Fruit fly (Drosophila melanogaster) whole organism, embryonic: ENCODE measurements around the gene APC4.

Source experiments
- BEAF-32 ChIP-seq: fragments of 200-800 bp; sonication (Bioruptor generic); optimal IDR thresholded peaks from 3 replicates; lab custom pipeline; 2017; ENCODE audit warnings: missing biosample characterization, missing genetic modification characterization, mild to moderate bottlenecking, moderate library complexity, missing genetic modification reagents
- BtbVII ChIP-seq: fragments of 200-800 bp; sonication (Bioruptor generic); optimal IDR thresholded peaks from 3 replicates; lab custom pipeline; 2017; ENCODE audit warnings: missing biosample characterization, mild to moderate bottlenecking, missing genetic modification characterization
- CG10267 ChIP-seq: fragments of 200-800 bp; sonication (Bioruptor generic); optimal IDR thresholded peaks from 2 replicates; lab custom pipeline; 2018; ENCODE audit warnings: missing biosample characterization, mild to moderate bottlenecking, missing genetic modification characterization, moderate library complexity
- CG11398 ChIP-seq: fragments of 200-800 bp; sonication (Bioruptor generic); optimal IDR thresholded peaks from 2 replicates; lab custom pipeline; 2016; ENCODE audit warnings: missing biosample characterization, missing genetic modification characterization
- CG11560 ChIP-seq: fragments of 200-800 bp; sonication (Bioruptor generic); IDR thresholded peaks from 3 replicates; pipeline ENCODE4 v1.3.6; 2022; ENCODE audit warnings: missing biosample characterization, missing genetic modification characterization
- CG13287 ChIP-seq: fragments of 200-800 bp; sonication (Bioruptor generic); IDR thresholded peaks from 2 replicates; pipeline ENCODE4 v1.3.6; 2022; ENCODE audit warnings: missing biosample characterization, missing genetic modification characterization; ENCODE audit not compliant: partially characterized antibody
- CG14710 ChIP-seq: fragments of 200-800 bp; sonication (Bioruptor generic); optimal IDR thresholded peaks from 3 replicates; lab custom pipeline; 2019; ENCODE audit warnings: missing biosample characterization, mild to moderate bottlenecking, missing genetic modification characterization, moderate library complexity
- CG15011 ChIP-seq: fragments of 200-800 bp; sonication (Bioruptor generic); optimal IDR thresholded peaks from 3 replicates; lab custom pipeline; 2018; ENCODE audit warnings: missing biosample characterization, mild to moderate bottlenecking, missing genetic modification characterization
- CG15514 ChIP-seq: fragments of 200-800 bp; sonication (Bioruptor generic); optimal IDR thresholded peaks from 3 replicates; lab custom pipeline; 2017; ENCODE audit warnings: missing biosample characterization, missing genetic modification characterization, mild to moderate bottlenecking, moderate library complexity, missing genetic modification reagents
- CG32532 ChIP-seq: fragments of 200-800 bp; sonication (Bioruptor generic); IDR thresholded peaks from 2 replicates; pipeline ENCODE4 v1.3.6; 2022; ENCODE audit warnings: missing biosample characterization, missing genetic modification characterization
- CG34224 ChIP-seq: fragments of 200-800 bp; sonication (Bioruptor generic); IDR thresholded peaks from 3 replicates; pipeline ENCODE4 v1.3.6; 2022; ENCODE audit warnings: missing biosample characterization, missing genetic modification characterization; ENCODE audit not compliant: partially characterized antibody
- CG3726 ChIP-seq: fragments of 200-800 bp; sonication (Bioruptor generic); IDR thresholded peaks from 3 replicates; pipeline ENCODE4, ENCODE4 v1.3.6; 2022; ENCODE audit warnings: missing biosample characterization, missing genetic modification characterization
- CG3847 ChIP-seq: fragments of 200-800 bp; sonication (Bioruptor generic); IDR thresholded peaks from 2 replicates; pipeline ENCODE4 v1.3.6; 2022; ENCODE audit warnings: missing biosample characterization, missing genetic modification characterization
- CG4282 ChIP-seq: fragments of 200-800 bp; sonication (Bioruptor generic); optimal IDR thresholded peaks from 2 replicates; lab custom pipeline; 2016; ENCODE audit warnings: missing biosample characterization, missing genetic modification characterization
- CG6689 ChIP-seq: fragments of 200-800 bp; sonication (Bioruptor generic); IDR thresholded peaks from 2 replicates; pipeline ENCODE4 v1.3.6; 2022; ENCODE audit warnings: missing biosample characterization, missing genetic modification characterization
- CG7963 ChIP-seq: fragments of 200-800 bp; sonication (Bioruptor generic); IDR thresholded peaks from 3 replicates; pipeline ENCODE4 v1.3.6; 2022; ENCODE audit warnings: missing biosample characterization, missing genetic modification characterization; ENCODE audit not compliant: partially characterized antibody
- Dip3 ChIP-seq: fragments of 200-800 bp; sonication (Bioruptor generic); optimal IDR thresholded peaks from 3 replicates; lab custom pipeline; 2016; ENCODE audit warnings: missing biosample characterization, missing genetic modification characterization
- Dll ChIP-seq: fragments of 200-800 bp; sonication (Bioruptor generic); IDR thresholded peaks from 4 replicates; pipeline ENCODE4 v1.3.6; 2022; ENCODE audit warnings: missing biosample characterization, missing genetic modification characterization; ENCODE audit not compliant: partially characterized antibody
- E2f2 ChIP-seq: fragments of 200-800 bp; sonication (Bioruptor generic); IDR thresholded peaks from 2 replicates; pipeline ENCODE4 v1.3.6; 2022; ENCODE audit warnings: missing biosample characterization, missing genetic modification characterization
- Hand ChIP-seq: fragments of 200-800 bp; sonication (Bioruptor generic); optimal IDR thresholded peaks from 2 replicates; lab custom pipeline; 2017; ENCODE audit warnings: mild to moderate bottlenecking, missing biosample characterization, missing genetic modification reagents, missing genetic modification characterization
- HmgD ChIP-seq: fragments of 200-800 bp; sonication (Bioruptor generic); optimal IDR thresholded peaks from 3 replicates; lab custom pipeline; 2016; ENCODE audit warnings: missing biosample characterization, missing genetic modification characterization
- Lhr ChIP-seq: fragments of 200-800 bp; sonication (Bioruptor generic); optimal IDR thresholded peaks from 3 replicates; lab custom pipeline; 2017; ENCODE audit warnings: mild to moderate bottlenecking, missing biosample characterization, missing genetic modification reagents, missing genetic modification characterization
- MESR4 ChIP-seq: fragments of 200-800 bp; sonication (Bioruptor generic); optimal IDR thresholded peaks from 2 replicates; lab custom pipeline; 2018; ENCODE audit warnings: missing biosample characterization, mild to moderate bottlenecking, missing genetic modification characterization, moderate library complexity
- Scr ChIP-seq: fragments of 200-800 bp; sonication (Bioruptor generic); IDR thresholded peaks from 2 replicates; pipeline ENCODE4 v1.3.6; 2022; ENCODE audit warnings: missing biosample characterization, missing genetic modification characterization; ENCODE audit not compliant: partially characterized antibody
- Sin3A ChIP-seq: fragments of >200 bp; optimal IDR thresholded peaks from 2 replicates; lab custom pipeline; 2018
- YL-1 ChIP-seq: fragments of 200-800 bp; sonication (Bioruptor generic); optimal IDR thresholded peaks from 3 replicates; lab custom pipeline; 2017; ENCODE audit warnings: missing biosample characterization, mild to moderate bottlenecking, missing genetic modification characterization
- amos ChIP-seq: fragments of 200-800 bp; sonication (Bioruptor generic); IDR thresholded peaks from 2 replicates; pipeline ENCODE4 v1.3.6; 2022; ENCODE audit warnings: missing biosample characterization, missing genetic modification characterization; ENCODE audit not compliant: partially characterized antibody
- ato ChIP-seq: fragments of 200-800 bp; sonication (Bioruptor generic); IDR thresholded peaks from 2 replicates; pipeline ENCODE4 v1.3.6; 2022; ENCODE audit warnings: missing biosample characterization, missing genetic modification characterization; ENCODE audit not compliant: partially characterized antibody
- bbx ChIP-seq: fragments of 200-800 bp; sonication (Bioruptor generic); IDR thresholded peaks from 2 replicates; pipeline ENCODE4 v1.3.6; 2022; ENCODE audit warnings: missing biosample characterization, missing genetic modification characterization; ENCODE audit not compliant: partially characterized antibody
- ci ChIP-seq: fragments of 200-800 bp; sonication (Bioruptor generic); IDR thresholded peaks from 3 replicates; pipeline ENCODE4 v1.3.6; 2022; ENCODE audit warnings: missing biosample characterization, missing genetic modification characterization
- grau ChIP-seq: fragments of 200-800 bp; optimal IDR thresholded peaks from 3 replicates; lab custom pipeline; 2019; ENCODE audit warnings: missing biosample characterization, mild to moderate bottlenecking, missing genetic modification characterization, moderate library complexity
- her ChIP-seq: fragments of 200-800 bp; sonication (Bioruptor generic); optimal IDR thresholded peaks from 2 replicates; lab custom pipeline; 2016; ENCODE audit warnings: missing biosample characterization, missing genetic modification characterization
- inv ChIP-seq: fragments of 200-800 bp; sonication (Bioruptor generic); IDR thresholded peaks from 2 replicates; pipeline ENCODE4 v1.3.6; 2022; ENCODE audit warnings: missing biosample characterization, missing genetic modification characterization; ENCODE audit not compliant: partially characterized antibody
- kay ChIP-seq: fragments of 200-800 bp; sonication (Bioruptor generic); optimal IDR thresholded peaks from 2 replicates; lab custom pipeline; 2016; ENCODE audit warnings: missing biosample characterization, missing genetic modification characterization
- klu ChIP-seq: fragments of 200-800 bp; sonication (Bioruptor generic); IDR thresholded peaks from 2 replicates; pipeline ENCODE4 v1.3.6; 2022; ENCODE audit warnings: missing biosample characterization, missing genetic modification characterization
- knrl ChIP-seq: fragments of 200-800 bp; sonication (Bioruptor generic); IDR thresholded peaks from 3 replicates; pipeline ENCODE4 v1.3.6; 2022; ENCODE audit warnings: missing biosample characterization, missing genetic modification characterization; ENCODE audit not compliant: partially characterized antibody
- nom ChIP-seq: fragments of 200-800 bp; sonication (Bioruptor generic); optimal IDR thresholded peaks from 2 replicates; lab custom pipeline; 2017; ENCODE audit warnings: missing biosample characterization, missing genetic modification characterization, mild to moderate bottlenecking, moderate library complexity, missing genetic modification reagents
- pzg ChIP-seq: fragments of 200-800 bp; sonication (Bioruptor generic); optimal IDR thresholded peaks from 3 replicates; lab custom pipeline; 2018; ENCODE audit warnings: missing biosample characterization, mild to moderate bottlenecking, missing genetic modification characterization, moderate library complexity
- row ChIP-seq: fragments of 200-800 bp; sonication (Bioruptor generic); IDR thresholded peaks from 3 replicates; pipeline ENCODE4 v1.3.6; 2022; ENCODE audit warnings: missing biosample characterization, missing genetic modification characterization
- slou ChIP-seq: fragments of 200-800 bp; sonication (Bioruptor generic); optimal IDR thresholded peaks from 3 replicates; lab custom pipeline; 2016; ENCODE audit warnings: missing biosample characterization, missing genetic modification characterization
- sug ChIP-seq: fragments of 200-800 bp; optimal IDR thresholded peaks from 2 replicates; lab custom pipeline; 2019; ENCODE audit warnings: missing biosample characterization, mild to moderate bottlenecking, missing genetic modification characterization, moderate library complexity
- trem ChIP-seq: fragments of 200-800 bp; optimal IDR thresholded peaks from 3 replicates; lab custom pipeline; 2019; ENCODE audit warnings: missing biosample characterization, mild to moderate bottlenecking, missing genetic modification characterization, moderate library complexity
- ttk ChIP-seq: fragments of 200-800 bp; sonication (Bioruptor generic); IDR thresholded peaks from 2 replicates; pipeline ENCODE4 v2.1.2; 2022; ENCODE audit warnings: missing biosample characterization, missing genetic modification characterization
- unc-4 ChIP-seq: fragments of 200-800 bp; sonication (Bioruptor generic); IDR thresholded peaks from 2 replicates; pipeline ENCODE4 v1.3.6; 2022; ENCODE audit warnings: missing biosample characterization, missing genetic modification characterization; ENCODE audit not compliant: partially characterized antibody
- unpg ChIP-seq: fragments of 200-800 bp; sonication (Bioruptor generic); optimal IDR thresholded peaks from 3 replicates; lab custom pipeline; 2018; ENCODE audit warnings: missing biosample characterization, mild to moderate bottlenecking, missing genetic modification characterization, moderate library complexity
- zen ChIP-seq: fragments of 200-800 bp; sonication (Bioruptor generic); optimal IDR thresholded peaks from 3 replicates; lab custom pipeline; 2018; ENCODE audit warnings: missing biosample characterization, mild to moderate bottlenecking, missing genetic modification characterization, moderate library complexity
- zf30C ChIP-seq: fragments of 200-800 bp; sonication (Bioruptor generic); optimal IDR thresholded peaks from 3 replicates; lab custom pipeline; 2018; ENCODE audit warnings: missing biosample characterization, mild to moderate bottlenecking, missing genetic modification characterization

Gene APC4

dm6 chrX:9089254-9090056 lies 6.7 kb downstream of the APC4 start, which contains the start of gene CCT2 (continued):
- peak; percentile 74 for TF ChIP-seq CG13287 (GFP tag; lab: Robert Waterston, UW)
- no peak for TF ChIP-seq grau (tag; lab: Kevin White, UChicago)
- peak; percentile 67 for TF ChIP-seq kay
- TF ChIP-seq CG15514 (GFP tag; lab: Kevin White, UChicago) = peak; percentile 63
- 0 out of 3 replicates have a peak, but pooled peaks have one; percentile 14 for TF ChIP-seq ci
- no peak for TF ChIP-seq CG6689
- TF ChIP-seq bbx = peak; percentile 71
- TF ChIP-seq ttk (GFP tag; lab: Robert Waterston, UW) = no peak
- peak; percentile 70 for TF ChIP-seq unc-4 (GFP tag; lab: Robert Waterston, UW)
- TF ChIP-seq inv (GFP tag; lab: Robert Waterston, UW) = 0 out of 2 replicates have a peak, but pooled peaks have one; percentile 30
- TF ChIP-seq sug (tag; lab: Kevin White, UChicago) = peak; percentile 36
- no peak for TF ChIP-seq klu (GFP tag; lab: Robert Waterston, UW)
- TF ChIP-seq CG11560 (tag; lab: Robert Waterston, UW) = peak; percentile 57; the same call in 2 of the 3 replicates
- TF ChIP-seq CG10267 (tag; lab: Kevin White, UChicago) = peak; percentile 23
- peak; percentile 7; the same call in 1 of the 3 replicates for TF ChIP-seq row (GFP tag; lab: Robert Waterston, UW)
- peak; percentile 84 for TF ChIP-seq MESR4 (GFP tag; lab: Kevin White, UChicago)
- no peak for TF ChIP-seq Dip3 (GFP tag; lab: Kevin White, UChicago)
- peak; percentile 70 for TF ChIP-seq amos
- peak; percentile 94 for TF ChIP-seq pzg
- TF ChIP-seq CG14710 = peak; percentile 29
- TF ChIP-seq CG7963 (GFP tag; lab: Robert Waterston, UW) = peak; percentile 38; the same call in 1 of the 3 replicates
- TF ChIP-seq slou (GFP tag; lab: Kevin White, UChicago) = no peak
- peak; percentile 58 for TF ChIP-seq Scr (GFP tag; lab: Robert Waterston, UW)
- TF ChIP-seq zf30C (GFP tag; lab: Kevin White, UChicago) = peak; percentile 48
- peak; percentile 97 for TF ChIP-seq E2f2 (GFP tag; lab: Robert Waterston, UW)
- peak; percentile 68 for TF ChIP-seq nom
- no peak for TF ChIP-seq BtbVII (GFP tag; lab: Kevin White, UChicago)
- TF ChIP-seq HmgD = peak; percentile 41
- peak; percentile 70 for TF ChIP-seq YL-1 (GFP tag; lab: Kevin White, UChicago)
- TF ChIP-seq Sin3A = peak; percentile 26
- TF ChIP-seq CG3847 (GFP tag; lab: Robert Waterston, UW) = peak; percentile 31; the same call in 1 of the 2 replicates
- TF ChIP-seq CG34224 (GFP tag; lab: Robert Waterston, UW) = peak; percentile 51; the same call in 1 of the 3 replicates
- TF ChIP-seq Lhr (GFP tag; lab: Kevin White, UChicago) = peak; percentile 30
- peak; percentile 56; the same call in 1 of the 2 replicates for TF ChIP-seq ato
- TF ChIP-seq unpg (GFP tag; lab: Kevin White, UChicago) = no peak
- peak; percentile 46 for TF ChIP-seq trem (tag; lab: Kevin White, UChicago)
- peak; percentile 69 for TF ChIP-seq BEAF-32 (GFP tag; lab: Kevin White, UChicago)
- TF ChIP-seq CG3726 (GFP tag; lab: Robert Waterston, UW) = no peak
- TF ChIP-seq CG4282 (GFP tag; lab: Kevin White, UChicago) = no peak
- no peak for TF ChIP-seq CG15011 (GFP tag; lab: Kevin White, UChicago)
- TF ChIP-seq her (GFP tag; lab: Kevin White, UChicago) = no peak
- peak; percentile 39 for TF ChIP-seq knrl (GFP tag; lab: Robert Waterston, UW)
- TF ChIP-seq CG32532 (GFP tag; lab: Robert Waterston, UW) = no peak
- no peak for TF ChIP-seq CG11398
- peak; percentile 67 for TF ChIP-seq Dll (GFP tag; lab: Robert Waterston, UW)
- TF ChIP-seq zen = peak; percentile 5
- peak; percentile 3 for TF ChIP-seq Hand (GFP tag; lab: Kevin White, UChicago)
